Fruit fly (Drosophila melanogaster): ENCODE data around the gene Edem2.

Gene Edem2

dm6 chr2L:13191894-13192293 is at the start of gene Edem2, which contains the start of gene CG16974 (continued):
- TF ChIP-seq CG1602 (GFP tag; optimal IDR thresholded peaks at IDR 0.05): peak; percentile 76
- no peak for TF ChIP-seq CG14965 (GFP tag; optimal IDR thresholded peaks at IDR 0.05; ENCODE audit: borderline replicate concordance)
- no peak; the same call in 1 of the 3 replicates for TF ChIP-seq croc (GFP tag; conservative IDR thresholded peaks at IDR 0.05)
- TF ChIP-seq Hr3 (GFP tag; optimal IDR thresholded peaks at IDR 0.05): peak; percentile 78
- peak; percentile 54 for TF ChIP-seq ems (GFP tag; optimal IDR thresholded peaks at IDR 0.05)
- TF ChIP-seq CG16863 (GFP tag; optimal IDR thresholded peaks at IDR 0.05): no peak
- no peak for TF ChIP-seq lbe (GFP tag; optimal IDR thresholded peaks at IDR 0.05)
- peak; percentile 56 for TF ChIP-seq peb (GFP tag; IDR thresholded peaks at IDR 0.05)
- no peak for TF ChIP-seq Dfd (GFP tag; optimal IDR thresholded peaks at IDR 0.05)
- no peak for TF ChIP-seq CG14860 (GFP tag; IDR thresholded peaks at IDR 0.05; ENCODE audit: partially characterized antibody)
- TF ChIP-seq CG11085 (GFP tag; IDR thresholded peaks at IDR 0.05): no peak; the same call in 1 of the 2 replicates
- TF ChIP-seq ci (GFP tag; IDR thresholded peaks at IDR 0.05): peak; percentile 80
- TF ChIP-seq CG33213 (GFP tag; optimal IDR thresholded peaks at IDR 0.05): no peak
- no peak for TF ChIP-seq cad (GFP tag; optimal IDR thresholded peaks at IDR 0.05)
- TF ChIP-seq Dp (GFP tag; optimal IDR thresholded peaks at IDR 0.05): peak; percentile 29
- peak; percentile 64 for TF ChIP-seq Ada2b (GFP tag; IDR thresholded peaks at IDR 0.05)
- TF ChIP-seq run (tag; optimal IDR thresholded peaks at IDR 0.05): no peak
- TF ChIP-seq lola (GFP tag; optimal IDR thresholded peaks at IDR 0.05): peak in 1 of 3 experiments; percentile 66
- peak; percentile 85 for TF ChIP-seq zen (tag; optimal IDR thresholded peaks at IDR 0.05)
- no peak for TF ChIP-seq usp (GFP tag; optimal IDR thresholded peaks at IDR 0.05)
- peak; percentile 52 for TF ChIP-seq CG33557 (GFP tag; optimal IDR thresholded peaks at IDR 0.05)
- no peak for TF ChIP-seq Mes4 (GFP tag; optimal IDR thresholded peaks at IDR 0.05)
- no peak for TF ChIP-seq PHDP (tag; optimal IDR thresholded peaks at IDR 0.05)
- TF ChIP-seq klu (GFP tag; IDR thresholded peaks at IDR 0.05): peak; percentile 73
- TF ChIP-seq bcd (GFP tag; optimal IDR thresholded peaks at IDR 0.05): peak; percentile 70
- no peak for TF ChIP-seq CG4360 (GFP tag; IDR thresholded peaks at IDR 0.05)
- TF ChIP-seq CG11456 (GFP tag; IDR thresholded peaks at IDR 0.05): peak; percentile 84
- TF ChIP-seq CG11696 (GFP tag; IDR thresholded peaks at IDR 0.05): no peak
- peak; percentile 86 for TF ChIP-seq CG9727 (GFP tag; optimal IDR thresholded peaks at IDR 0.05)
- TF ChIP-seq pnt (GFP tag; optimal IDR thresholded peaks at IDR 0.05): peak; percentile 27
- no peak for TF ChIP-seq CG8478 (optimal IDR thresholded peaks at IDR 0.05)
- no peak for TF ChIP-seq zf30C (GFP tag; optimal IDR thresholded peaks at IDR 0.05)
- TF ChIP-seq CG8924 (tag; optimal IDR thresholded peaks at IDR 0.05): peak; percentile 69
- TF ChIP-seq Myb (GFP tag; optimal IDR thresholded peaks at IDR 0.05): no peak
- TF ChIP-seq vvl (GFP tag; IDR thresholded peaks at IDR 0.05): peak; percentile 86
- no peak for TF ChIP-seq dati (GFP tag; IDR thresholded peaks at IDR 0.05)
- TF ChIP-seq gro (GFP tag; optimal IDR thresholded peaks at IDR 0.05): no peak
- TF ChIP-seq CG1792 (GFP tag; optimal IDR thresholded peaks at IDR 0.05): no peak
- no peak for TF ChIP-seq cg (GFP tag; optimal IDR thresholded peaks at IDR 0.05)
- TF ChIP-seq shn (GFP tag; optimal IDR thresholded peaks at IDR 0.05): no peak
- no peak for TF ChIP-seq sima (GFP tag; optimal IDR thresholded peaks at IDR 0.05)
- no peak for TF ChIP-seq dan (GFP tag; IDR thresholded peaks at IDR 0.05)
- peak; percentile 30 for TF ChIP-seq fd3F (GFP tag; optimal IDR thresholded peaks at IDR 0.05)
- peak; percentile 70 for TF ChIP-seq slou (GFP tag; optimal IDR thresholded peaks at IDR 0.05)
- peak; percentile 42 for TF ChIP-seq CG2202 (tag; optimal IDR thresholded peaks at IDR 0.05)
- no peak for TF ChIP-seq fu2 (GFP tag; optimal IDR thresholded peaks at IDR 0.05)
- peak; percentile 73 for TF ChIP-seq CG13424 (tag; optimal IDR thresholded peaks at IDR 0.05)
- TF ChIP-seq tio (GFP tag; optimal IDR thresholded peaks at IDR 0.05): no peak
- TF ChIP-seq CG18262 (tag; optimal IDR thresholded peaks at IDR 0.05): no peak
- TF ChIP-seq z (GFP tag; IDR thresholded peaks at IDR 0.05): no peak
- no peak for TF ChIP-seq hb (GFP tag; IDR thresholded peaks at IDR 0.05; ENCODE audit: partially characterized antibody)
- TF ChIP-seq pfk (GFP tag; optimal IDR thresholded peaks at IDR 0.05): no peak
- TF ChIP-seq Mad (GFP tag; optimal IDR thresholded peaks at IDR 0.05): peak; percentile 54
